Worm (Caenorhabditis elegans): ENCODE measurements around the gene ints-5.

DNA sequence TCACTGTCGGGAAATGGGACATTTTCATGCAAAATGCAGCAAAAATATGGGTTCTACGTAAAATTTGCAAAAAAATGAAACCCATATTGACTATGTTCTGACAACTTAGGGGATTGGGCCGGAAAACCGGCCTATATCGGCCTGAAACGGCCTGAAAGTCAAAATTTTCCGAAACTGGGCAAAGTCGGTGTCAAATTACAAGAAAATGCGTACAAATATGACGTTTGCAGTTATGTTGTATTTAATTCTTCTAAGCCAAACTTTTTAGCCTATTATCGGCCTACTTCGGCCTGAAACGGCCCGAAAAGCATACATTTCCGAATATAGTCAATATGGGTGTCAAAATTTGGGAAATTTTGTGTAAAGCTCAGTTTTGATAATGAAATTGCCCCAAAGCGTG, 21.9 kb upstream of the ints-5 start:
- TF ChIP-seq med-1 (GFP tag; optimal IDR thresholded peaks at IDR 0.05; ENCODE audit: insufficient read depth) (no peak), tab-1 (GFP tag; IDR thresholded peaks at IDR 0.05) (no peak), cog-1 (tag; optimal IDR thresholded peaks at IDR 0.05) (no peak), flt-1 (GFP tag; IDR thresholded peaks at IDR 0.05) (no peak), ztf-23 (GFP tag; IDR thresholded peaks at IDR 0.05) (no peak), ref-1 (GFP tag; conservative IDR thresholded peaks at IDR 0.05) (no peak), ztf-29 (GFP tag; IDR thresholded peaks at IDR 0.05) (no peak), T22C8.4 (GFP tag; IDR thresholded peaks at IDR 0.05) (no peak)

Measured in whole organism, midembryonic.